Fruit fly (Drosophila melanogaster) whole organism, prepupa: ENCODE data around the gene CG6142.

ENCODE experiments used
- Blimp-1 ChIP-seq: fragments of 200-800 bp; sonication (Bioruptor generic); optimal IDR thresholded peaks from 3 replicates; lab custom pipeline; 2017; ENCODE audit warnings: missing biosample characterization, missing genetic modification characterization, mild to moderate bottlenecking, moderate library complexity, missing genetic modification reagents
- CG10631 ChIP-seq: fragments of 200-800 bp; sonication (Bioruptor generic); optimal IDR thresholded peaks from 2 replicates; lab custom pipeline; 2016; ENCODE audit warnings: missing biosample characterization, missing genetic modification characterization
- CG10669 ChIP-seq: fragments of 200-800 bp; sonication (Bioruptor generic); optimal IDR thresholded peaks from 3 replicates; lab custom pipeline; 2018; ENCODE audit warnings: missing biosample characterization, mild to moderate bottlenecking, missing genetic modification characterization, moderate library complexity
- CG11294 ChIP-seq: fragments of 200-800 bp; sonication (Bioruptor generic); IDR thresholded peaks from 2 replicates; pipeline ENCODE4 v1.3.6; 2022; ENCODE audit warnings: missing biosample characterization, missing genetic modification characterization
- CG11762 ChIP-seq: fragments of 200-800 bp; sonication (Bioruptor generic); optimal IDR thresholded peaks from 3 replicates; lab custom pipeline; 2016; ENCODE audit warnings: missing biosample characterization, missing genetic modification characterization; ENCODE audit not compliant: insufficient read depth
- CG11902 ChIP-seq: fragments of 200-800 bp; sonication (Bioruptor generic); optimal IDR thresholded peaks from 3 replicates; lab custom pipeline; 2016; ENCODE audit warnings: missing biosample characterization, missing genetic modification characterization
- CG1621 ChIP-seq: fragments of 200-800 bp; sonication (Bioruptor generic); optimal IDR thresholded peaks from 3 replicates; lab custom pipeline; 2018; ENCODE audit warnings: missing biosample characterization, mild to moderate bottlenecking, missing genetic modification characterization
- CG16779 ChIP-seq: fragments of 200-800 bp; sonication (Bioruptor generic); optimal IDR thresholded peaks from 3 replicates; lab custom pipeline; 2017; ENCODE audit warnings: missing biosample characterization, mild to moderate bottlenecking, missing genetic modification characterization
- CG32006 ChIP-seq: fragments of 200-800 bp; sonication (Bioruptor generic); optimal IDR thresholded peaks from 3 replicates; lab custom pipeline; 2017; ENCODE audit warnings: missing biosample characterization, mild to moderate bottlenecking, missing genetic modification characterization
- CG3919 ChIP-seq: fragments of 200-800 bp; sonication (Bioruptor generic); optimal IDR thresholded peaks from 3 replicates; lab custom pipeline; 2016; ENCODE audit warnings: missing biosample characterization, missing genetic modification characterization
- CG6276 ChIP-seq: fragments of 200-800 bp; sonication (Bioruptor generic); optimal IDR thresholded peaks from 2 replicates; lab custom pipeline; 2017; ENCODE audit warnings: missing biosample characterization, mild to moderate bottlenecking, missing genetic modification characterization
- CG6792 ChIP-seq: fragments of 200-800 bp; sonication (Bioruptor generic); optimal IDR thresholded peaks from 3 replicates; lab custom pipeline; 2016; ENCODE audit warnings: missing biosample characterization, missing genetic modification characterization
- CG6808 ChIP-seq: fragments of 200-800 bp; sonication (Bioruptor generic); optimal IDR thresholded peaks from 3 replicates; lab custom pipeline; 2017; ENCODE audit warnings: missing biosample characterization, missing genetic modification characterization, mild to moderate bottlenecking, moderate library complexity, missing genetic modification reagents
- CG6854 ChIP-seq: fragments of 200-800 bp; sonication (Bioruptor generic); optimal IDR thresholded peaks from 2 replicates; lab custom pipeline; 2017; ENCODE audit warnings: missing biosample characterization, mild to moderate bottlenecking, missing genetic modification characterization
- CG7368 ChIP-seq: fragments of 200-800 bp; sonication (Bioruptor generic); optimal IDR thresholded peaks from 3 replicates; lab custom pipeline; 2016; ENCODE audit warnings: missing biosample characterization, missing genetic modification characterization
- CG8119 ChIP-seq: fragments of 200-800 bp; sonication (Bioruptor generic); IDR thresholded peaks from 3 replicates; pipeline ENCODE4 v1.3.6; 2022; ENCODE audit warnings: missing biosample characterization, missing genetic modification characterization
- CG8319 ChIP-seq: fragments of 200-800 bp; sonication (Bioruptor generic); optimal IDR thresholded peaks from 3 replicates; lab custom pipeline; 2016; ENCODE audit warnings: missing biosample characterization, missing genetic modification characterization
- CG9139 ChIP-seq: fragments of 200-800 bp; sonication (Bioruptor generic); optimal IDR thresholded peaks from 3 replicates; lab custom pipeline; 2017; ENCODE audit warnings: missing biosample characterization, mild to moderate bottlenecking, missing genetic modification characterization
- Eip78C ChIP-seq: fragments of 200-800 bp; sonication (Bioruptor generic); peaks from one replicate; lab custom pipeline; 2016; ENCODE audit warnings: missing biosample characterization, missing genetic modification characterization
- Eip93F ChIP-seq: fragments of 200-800 bp; sonication (Bioruptor generic); optimal IDR thresholded peaks from 2 replicates; lab custom pipeline; 2016; ENCODE audit warnings: missing biosample characterization, mild to moderate bottlenecking, missing genetic modification characterization
- Ets21C ChIP-seq: fragments of 200-800 bp; sonication (Bioruptor generic); optimal IDR thresholded peaks from 3 replicates; lab custom pipeline; 2016; ENCODE audit warnings: missing biosample characterization, missing genetic modification characterization
- Ets96B ChIP-seq: fragments of 200-800 bp; optimal IDR thresholded peaks from 2 replicates; lab custom pipeline; 2019; ENCODE audit warnings: missing biosample characterization, mild to moderate bottlenecking, missing genetic modification characterization, moderate library complexity
- Hr39 ChIP-seq: fragments of 200-800 bp; sonication (Bioruptor generic); optimal IDR thresholded peaks from 2 replicates; lab custom pipeline; 2016; ENCODE audit warnings: missing biosample characterization, missing genetic modification characterization
- Hr4 ChIP-seq: fragments of 200-800 bp; sonication (Bioruptor generic); optimal IDR thresholded peaks from 3 replicates; lab custom pipeline; 2016; ENCODE audit warnings: missing biosample characterization, missing genetic modification characterization
- Met ChIP-seq: fragments of 200-800 bp; sonication (Bioruptor generic); optimal IDR thresholded peaks from 3 replicates; lab custom pipeline; 2016; ENCODE audit warnings: missing biosample characterization, missing genetic modification characterization
- OdsH ChIP-seq: fragments of 200-800 bp; sonication (Bioruptor generic); optimal IDR thresholded peaks from 3 replicates; lab custom pipeline; 2016; ENCODE audit warnings: missing biosample characterization, missing genetic modification characterization
- Smox ChIP-seq: fragments of 200-800 bp; sonication (Bioruptor generic); optimal IDR thresholded peaks from 3 replicates; lab custom pipeline; 2016; ENCODE audit warnings: missing biosample characterization, missing genetic modification characterization
- Sox14 ChIP-seq: fragments of 200-800 bp; sonication (Bioruptor generic); optimal IDR thresholded peaks from 3 replicates; lab custom pipeline; 2016; ENCODE audit warnings: missing biosample characterization, missing genetic modification characterization
- achi ChIP-seq: fragments of 200-800 bp; sonication (Bioruptor generic); optimal IDR thresholded peaks from 3 replicates; lab custom pipeline; 2016; ENCODE audit warnings: missing biosample characterization, missing genetic modification characterization
- cyc ChIP-seq: fragments of 200-800 bp; sonication (Bioruptor generic); optimal IDR thresholded peaks from 3 replicates; lab custom pipeline; 2016; ENCODE audit warnings: missing biosample characterization, missing genetic modification characterization
- dac ChIP-seq: fragments of 200-800 bp; sonication (Bioruptor generic); optimal IDR thresholded peaks from 2 replicates; lab custom pipeline; 2017; ENCODE audit warnings: missing biosample characterization, mild to moderate bottlenecking, missing genetic modification characterization
- eg ChIP-seq: fragments of 200-800 bp; sonication (Bioruptor generic); IDR thresholded peaks from 3 replicates; pipeline ENCODE4 v1.3.6; 2022; ENCODE audit warnings: missing biosample characterization, missing genetic modification characterization
- esn ChIP-seq: fragments of 200-800 bp; sonication (Bioruptor generic); optimal IDR thresholded peaks from 2 replicates; lab custom pipeline; 2016; ENCODE audit warnings: missing biosample characterization, mild to moderate bottlenecking, missing genetic modification characterization, moderate library complexity
- pdm3 ChIP-seq: fragments of 200-800 bp; sonication (Bioruptor generic); optimal IDR thresholded peaks from 3 replicates; lab custom pipeline; 2016; ENCODE audit warnings: missing biosample characterization, missing genetic modification characterization
- salr ChIP-seq, 2 experiments: fragments of 200-800 bp; sonication (Bioruptor generic); optimal IDR thresholded peaks; 3 replicates each; lab custom pipeline; 2016 to 2018; ENCODE audit warnings: missing biosample characterization in 2 of 2, missing genetic modification characterization in 2 of 2, mild to moderate bottlenecking in 1 of 2
- spab ChIP-seq: fragments of 200-800 bp; sonication (Bioruptor generic); optimal IDR thresholded peaks from 2 replicates; lab custom pipeline; 2017; ENCODE audit warnings: missing biosample characterization, mild to moderate bottlenecking, missing genetic modification characterization, missing genetic modification reagents
- ss ChIP-seq, 2 experiments: fragments of 200-800 bp; sonication (Bioruptor generic); optimal IDR thresholded peaks; 2 replicates in 1 of 2; 3 replicates in 1 of 2; lab custom pipeline; 2017 to 2018; ENCODE audit warnings: mild to moderate bottlenecking in 2 of 2, missing biosample characterization in 2 of 2, missing genetic modification characterization in 2 of 2, moderate library complexity in 1 of 2
- svp ChIP-seq: fragments of 200-800 bp; sonication (Bioruptor generic); peaks from one replicate; lab custom pipeline; 2016; ENCODE audit warnings: missing biosample characterization, missing genetic modification characterization
- topi ChIP-seq: fragments of 200-800 bp; sonication (Bioruptor generic); optimal IDR thresholded peaks from 3 replicates; lab custom pipeline; 2016; ENCODE audit warnings: missing biosample characterization, missing genetic modification characterization

CG6142 gene

dm6 chr3R:26170644-26171043 lies 37.7 kb downstream of the CG6142 start, which contains the start of gene CG31323:
TSS of gene CG31323 (plus strand) at chr3R:26170847.
- TF ChIP-seq Eip78C (GFP tag; lab: Kevin White, UChicago) (no peak), svp (GFP tag; lab: Kevin White, UChicago) (peak; percentile 47), CG11294 (GFP tag; lab: Robert Waterston, UW) (no peak), OdsH (GFP tag; lab: Kevin White, UChicago) (no peak), salr (GFP tag; optimal IDR thresholded peaks at IDR 0.05; lab: Kevin White, UChicago) (no peak), Ets96B (no peak), esn (GFP tag; lab: Kevin White, UChicago) (no peak)

dm6 chr3R:26172040-26172439 lies 39.1 kb downstream of the CG6142 start:
- TF ChIP-seq CG32006 (GFP tag; lab: Kevin White, UChicago) (no peak), CG10669 (peak; percentile 22), svp (GFP tag; lab: Kevin White, UChicago) (peak; percentile 53), Met (GFP tag; lab: Kevin White, UChicago) (peak; percentile 7), pdm3 (peak; percentile 0), CG11902 (peak; percentile 8), Sox14 (no peak), CG7368 (no peak), CG8119 (GFP tag; lab: Robert Waterston, UW) (0 out of 3 replicates have a peak, but pooled peaks have one; percentile 23), CG3919 (GFP tag; lab: Kevin White, UChicago) (peak; percentile 34), achi (GFP tag; lab: Kevin White, UChicago) (no peak), eg (GFP tag; lab: Robert Waterston, UW) (0 out of 3 replicates have a peak, but pooled peaks have one; percentile 36), cyc (peak; percentile 26), Ets21C (GFP tag; lab: Kevin White, UChicago) (no peak), topi (peak; percentile 18), Eip78C (GFP tag; lab: Kevin White, UChicago) (peak; percentile 76), ss (GFP tag; optimal IDR thresholded peaks at IDR 0.05; lab: Kevin White, UChicago) (no peak)

- TF ChIP-seq Smox (no peak), CG16779 (no peak), CG3919 (GFP tag; lab: Kevin White, UChicago) (no peak), CG8119 (GFP tag; lab: Robert Waterston, UW) (no peak), CG11902 (no peak), Hr39 (no peak), Hr4 (GFP tag; lab: Kevin White, UChicago) (no peak), Sox14 (no peak), CG32006 (GFP tag; lab: Kevin White, UChicago) (no peak), CG6276 (GFP tag; lab: Kevin White, UChicago) (no peak), Blimp-1 (GFP tag; lab: Kevin White, UChicago) (no peak), CG8319 (no peak), CG10631 (GFP tag; lab: Kevin White, UChicago) (no peak), spab (GFP tag; lab: Kevin White, UChicago) (no peak), Eip93F (GFP tag; lab: Kevin White, UChicago) (no peak), CG6854 (GFP tag; lab: Kevin White, UChicago) (no peak), Eip78C (GFP tag; lab: Kevin White, UChicago) (no peak), CG11762 (no peak), CG9139 (no peak)
Measured at dm6 chr3R:26181991-26182390, 49.0 kb downstream of the CG6142 start.

- no peak for TF ChIP-seq Eip78C (GFP tag; lab: Kevin White, UChicago)
- no peak for TF ChIP-seq Eip93F (GFP tag; lab: Kevin White, UChicago)
- no peak for TF ChIP-seq CG6808 (GFP tag; lab: Kevin White, UChicago)
- no peak for TF ChIP-seq CG6792
- no peak for TF ChIP-seq salr (GFP tag; optimal IDR thresholded peaks at IDR 0.05; lab: Kevin White, UChicago)
- no peak for TF ChIP-seq CG11902
- no peak for TF ChIP-seq CG10669
- TF ChIP-seq cyc: no peak
- TF ChIP-seq CG1621 (tag; lab: Kevin White, UChicago): no peak
- no peak for TF ChIP-seq Met (GFP tag; lab: Kevin White, UChicago)
- TF ChIP-seq CG3919 (GFP tag; lab: Kevin White, UChicago): no peak
- TF ChIP-seq dac (GFP tag; lab: Kevin White, UChicago): no peak
- TF ChIP-seq CG8319: no peak
Measured at dm6 chr3R:26185201-26185688, 52.3 kb downstream of the CG6142 start, which contains the start of gene CG31086. TSS of gene CG31086 (plus strand) at chr3R:26185251.
